Fruit fly (Drosophila melanogaster): ENCODE data around the gene CG12523.
A peak's percentile ranks its signal among the peaks of the same experiment; 100 is the strongest.

CG12523 gene

dm6 chr3L:10752588-10753057, 48.4 kb upstream of the CG12523 start (continued):
- TF ChIP-seq tio (GFP tag; optimal IDR thresholded peaks at IDR 0.05) (peak; percentile 94), CG33213 (GFP tag; optimal IDR thresholded peaks at IDR 0.05) (no peak), Kr (GFP tag; optimal IDR thresholded peaks at IDR 0.05) (no peak), CG16779 (GFP tag; IDR thresholded peaks at IDR 0.05) (no peak), slbo (GFP tag; IDR thresholded peaks at IDR 0.05) (peak; percentile 97), Neu2 (GFP tag; optimal IDR thresholded peaks at IDR 0.05; ENCODE audit: borderline replicate concordance) (no peak), ems (GFP tag; optimal IDR thresholded peaks at IDR 0.05) (peak; percentile 75), Hr78 (GFP tag; optimal IDR thresholded peaks at IDR 0.05) (peak in 1 of 2 experiments; percentile 92), twi (tag; optimal IDR thresholded peaks at IDR 0.05) (peak; percentile 91), CG3281 (GFP tag; optimal IDR thresholded peaks at IDR 0.05) (peak; percentile 98), CG7271 (tag; optimal IDR thresholded peaks at IDR 0.05) (peak; percentile 76), CG12236 (GFP tag; optimal IDR thresholded peaks at IDR 0.05) (peak; percentile 22), lilli (GFP tag; optimal IDR thresholded peaks at IDR 0.05) (peak; percentile 91), gro (GFP tag; optimal IDR thresholded peaks at IDR 0.05) (peak; percentile 78), CG7786 (GFP tag; optimal IDR thresholded peaks at IDR 0.05) (peak; percentile 71), CG14667 (GFP tag; IDR thresholded peaks at IDR 0.05) (peak; percentile 94), CG6689 (GFP tag; IDR thresholded peaks at IDR 0.05) (peak; percentile 96), CG13296 (GFP tag; optimal IDR thresholded peaks at IDR 0.05) (peak; percentile 98), psq (GFP tag; optimal IDR thresholded peaks at IDR 0.05) (peak; percentile 87), CG7928 (GFP tag; optimal IDR thresholded peaks at IDR 0.05) (peak; percentile 70), ftz-f1 (GFP tag; optimal IDR thresholded peaks at IDR 0.05) (peak; percentile 32), CG17361 (GFP tag; IDR thresholded peaks at IDR 0.05) (peak; percentile 99), CG2202 (tag; optimal IDR thresholded peaks at IDR 0.05) (peak; percentile 67), Dad (GFP tag; optimal IDR thresholded peaks at IDR 0.05) (peak; percentile 55), ara (GFP tag; IDR thresholded peaks at IDR 0.05) (peak; percentile 82; the same call in 1 of the 2 replicates), salm (tag; optimal IDR thresholded peaks at IDR 0.05) (peak; percentile 95), CG10979 (tag; optimal IDR thresholded peaks at IDR 0.05) (peak; percentile 94), CG9932 (GFP tag; IDR thresholded peaks at IDR 0.05) (peak; percentile 96), CG6272 (GFP tag; IDR thresholded peaks at IDR 0.05) (peak; percentile 82), CG11696 (GFP tag; IDR thresholded peaks at IDR 0.05) (peak; percentile 78), exex (tag; optimal IDR thresholded peaks at IDR 0.05) (peak; percentile 83), CG42726 (GFP tag; IDR thresholded peaks at IDR 0.05; ENCODE audit: partially characterized antibody) (no peak), ken (GFP tag; IDR thresholded peaks at IDR 0.05) (0 out of 3 replicates have a peak, but pooled peaks have one; percentile 28), HmgZ (tag; optimal IDR thresholded peaks at IDR 0.05) (peak; percentile 96), HmgD (GFP tag; optimal IDR thresholded peaks at IDR 0.05) (no peak), CG3065 (GFP tag; optimal IDR thresholded peaks at IDR 0.05) (peak; percentile 82), CG7745 (tag; optimal IDR thresholded peaks at IDR 0.05) (no peak), CG8290 (GFP tag; optimal IDR thresholded peaks at IDR 0.05) (peak; percentile 81), CG8290 (tag; optimal IDR thresholded peaks at IDR 0.05) (peak; percentile 14 to 83), Sin3A (optimal IDR thresholded peaks at IDR 0.05) (no peak), hb (GFP tag; IDR thresholded peaks at IDR 0.05; ENCODE audit: partially characterized antibody) (no peak), br (optimal IDR thresholded peaks at IDR 0.05) (no peak), Ets65A (GFP tag) (peak; percentile 79), CG1647 (GFP tag; optimal IDR thresholded peaks at IDR 0.05) (peak; percentile 73), jigr1 (GFP tag; IDR thresholded peaks at IDR 0.05) (peak; percentile 88), CG12391 (tag; optimal IDR thresholded peaks at IDR 0.05) (peak; percentile 98), Xbp1 (GFP tag; optimal IDR thresholded peaks at IDR 0.05) (peak; percentile 95), TFAM (GFP tag; optimal IDR thresholded peaks at IDR 0.05) (peak; percentile 75), CG3726 (GFP tag; IDR thresholded peaks at IDR 0.05) (peak; percentile 77; the same call in 2 of the 3 replicates), CG32767 (GFP tag; IDR thresholded peaks at IDR 0.05) (peak; percentile 96), CoRest (tag; optimal IDR thresholded peaks at IDR 0.05) (peak; percentile 99), CG18619 (GFP tag; optimal IDR thresholded peaks at IDR 0.05) (peak; percentile 97)
